Worm (Caenorhabditis elegans) whole organism, early embryonic: ENCODE measurements around the gene T24B8.7.

Source experiments
- B0310.2 ChIP-seq: sonication (generic microtip); optimal IDR thresholded peaks from 2 replicates; lab custom pipeline; 2016; ENCODE audit warnings: mild to moderate bottlenecking, missing genetic modification characterization, missing compliant biosample characterization
- ama-1 ChIP-seq: fragments of 150-350 bp; optimal IDR thresholded peaks from 2 replicates; lab custom pipeline; 2014
- hmbx-1 ChIP-seq: sonication (generic microtip); optimal IDR thresholded peaks from 2 replicates; lab custom pipeline; 2016; ENCODE audit warnings: mild to moderate bottlenecking, missing genetic modification characterization, missing compliant biosample characterization
- pes-1 ChIP-seq: fragments of 200-800 bp; sonication (Bioruptor generic); IDR thresholded peaks from 2 replicates; pipeline ENCODE4 v1.3.6; 2022; ENCODE audit warnings: missing genetic modification reagents, missing genetic modification characterization, missing compliant biosample characterization

DNA sequence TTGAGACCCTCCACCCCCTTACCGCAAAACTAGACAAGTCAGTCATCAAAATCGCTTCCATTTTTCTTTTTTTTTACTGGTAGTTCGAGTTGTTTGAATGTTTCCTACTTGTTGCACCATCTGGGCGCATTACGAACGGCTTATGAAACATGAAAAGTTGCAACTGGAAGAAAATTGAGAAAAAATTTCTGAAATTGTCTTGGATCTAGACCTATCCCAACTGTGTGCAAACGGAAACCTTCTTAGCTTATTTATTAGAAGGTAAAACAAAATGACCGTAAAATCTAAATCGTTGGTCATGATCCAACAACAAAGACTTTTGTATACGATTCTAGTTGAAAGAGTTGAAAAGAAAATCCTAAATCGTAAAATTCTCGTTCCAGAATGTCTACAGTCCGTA is 21.0 kb upstream of the T24B8.7 start:
- TF ChIP-seq ama-1 (lab: Kevin White, UChicago) (no peak), hmbx-1 (no peak), B0310.2 (tag; lab: Kevin White, UChicago) (no peak), pes-1 (GFP tag; lab: Robert Waterston, UW) (no peak)
